Fruit fly (Drosophila melanogaster): ENCODE measurements around the gene CG15386.

dm6 chr2L:2168894-2169456, 48.1 kb downstream of the CG15386 start:
- no peak for TF ChIP-seq CG14711 (tag; optimal IDR thresholded peaks at IDR 0.05)
- TF ChIP-seq bab1 (GFP tag; optimal IDR thresholded peaks at IDR 0.05) = no peak
- TF ChIP-seq tj (GFP tag; optimal IDR thresholded peaks at IDR 0.05) = no peak
